Worm (Caenorhabditis elegans): ENCODE measurements around the gene tomm-40.

The tomm-40 gene

ce11 chrII:8959081-8959480 lies 14.3 kb downstream of the tomm-40 start (continued):
- TF ChIP-seq ceh-8 (GFP tag; optimal IDR thresholded peaks at IDR 0.05) = no peak
- no peak for TF ChIP-seq unc-86 (tag; optimal IDR thresholded peaks at IDR 0.05)
- TF ChIP-seq C16A3.4 (tag; optimal IDR thresholded peaks at IDR 0.05) = no peak
- TF ChIP-seq ceh-82 (tag; optimal IDR thresholded peaks at IDR 0.05) = no peak
- no peak for TF ChIP-seq hpl-2 (GFP tag; optimal IDR thresholded peaks at IDR 0.05)
- TF ChIP-seq ceh-63 (GFP tag; optimal IDR thresholded peaks at IDR 0.05) = no peak
- no peak for TF ChIP-seq aly-2 (tag; optimal IDR thresholded peaks at IDR 0.05)
- TF ChIP-seq tlp-1 (tag; optimal IDR thresholded peaks at IDR 0.05) = no peak
- TF ChIP-seq sup-37 (GFP tag; optimal IDR thresholded peaks at IDR 0.05) = no peak
- no peak for TF ChIP-seq vab-15 (tag; optimal IDR thresholded peaks at IDR 0.05)
- no peak for TF ChIP-seq nhr-76 (tag; optimal IDR thresholded peaks at IDR 0.05)
- peak; percentile 92 for TF ChIP-seq unc-130 (tag; optimal IDR thresholded peaks at IDR 0.05)
- TF ChIP-seq egl-27 (tag; optimal IDR thresholded peaks at IDR 0.05) = no peak
- TF ChIP-seq sptf-1 (tag; optimal IDR thresholded peaks at IDR 0.05) = no peak
- no peak for TF ChIP-seq fkh-4 (tag; optimal IDR thresholded peaks at IDR 0.05; ENCODE audit: borderline replicate concordance)
- no peak for TF ChIP-seq sox-4 (tag; optimal IDR thresholded peaks at IDR 0.05)
- peak; percentile 22 for TF ChIP-seq nhr-47 (tag; optimal IDR thresholded peaks at IDR 0.05)
- no peak for TF ChIP-seq pag-3 (tag; optimal IDR thresholded peaks at IDR 0.05; ENCODE audit: borderline replicate concordance, insufficient read depth)
- no peak for TF ChIP-seq nhr-90 (tag; optimal IDR thresholded peaks at IDR 0.05; ENCODE audit: poor library complexity)
- TF ChIP-seq nhr-11 (tag; optimal IDR thresholded peaks at IDR 0.05) = no peak
- no peak for TF ChIP-seq Y116A8C.19 (tag; optimal IDR thresholded peaks at IDR 0.05; ENCODE audit: borderline replicate concordance)
- no peak for TF ChIP-seq lin-39 (tag; optimal IDR thresholded peaks at IDR 0.05)
- no peak for TF ChIP-seq swsn-7 (tag; optimal IDR thresholded peaks at IDR 0.05)
- TF ChIP-seq mep-1 (tag; optimal IDR thresholded peaks at IDR 0.05) = no peak
- TF ChIP-seq xbp-1 (tag; optimal IDR thresholded peaks at IDR 0.05) = no peak
- peak in 1 of 3 experiments; percentile 14 for TF ChIP-seq dpl-1 (GFP tag; optimal IDR thresholded peaks at IDR 0.05)
- TF ChIP-seq pax-3 (tag; optimal IDR thresholded peaks at IDR 0.05) = no peak
- no peak for TF ChIP-seq nhr-237 (tag; optimal IDR thresholded peaks at IDR 0.05)
- TF ChIP-seq lir-3 (tag; optimal IDR thresholded peaks at IDR 0.05; ENCODE audit: poor library complexity) = no peak
- TF ChIP-seq efl-3 (GFP tag; optimal IDR thresholded peaks at IDR 0.05) = no peak
- no peak for TF ChIP-seq skn-1 (tag; optimal IDR thresholded peaks at IDR 0.05)
- TF ChIP-seq rnt-1 (tag; optimal IDR thresholded peaks at IDR 0.05) = peak; percentile 74
- TF ChIP-seq lin-35 (GFP tag; optimal IDR thresholded peaks at IDR 0.05) = no peak

ce11 chrII:8956896-8957295 lies 16.5 kb downstream of the tomm-40 start:
- TF ChIP-seq nhr-47 (tag; optimal IDR thresholded peaks at IDR 0.05) (peak; percentile 3), ces-1 (GFP tag; optimal IDR thresholded peaks at IDR 0.05) (peak; percentile 6), lin-14 (GFP tag; optimal IDR thresholded peaks at IDR 0.05) (peak; percentile 61), C34B4.2 (tag; optimal IDR thresholded peaks at IDR 0.05) (no peak)

- no peak for TF ChIP-seq ceh-90 (tag; optimal IDR thresholded peaks at IDR 0.05)
- TF ChIP-seq blmp-1 (tag; optimal IDR thresholded peaks at IDR 0.05) = peak; percentile 85
- no peak for TF ChIP-seq ceh-82 (tag; optimal IDR thresholded peaks at IDR 0.05)
Measured at ce11 chrII:8953703-8954102, 19.7 kb downstream of the tomm-40 start.

- TF ChIP-seq nhr-47 (tag; optimal IDR thresholded peaks at IDR 0.05) (no peak), ztf-11 (tag; optimal IDR thresholded peaks at IDR 0.05) (no peak), unc-86 (tag; optimal IDR thresholded peaks at IDR 0.05) (peak; percentile 65), lin-14 (GFP tag; optimal IDR thresholded peaks at IDR 0.05) (peak; percentile 29)
Measured at ce11 chrII:8951270-8951669, 22.1 kb downstream of the tomm-40 start.

Data from whole organism, L1 larva.